Worm (Caenorhabditis elegans) whole organism, midembryonic: ENCODE results near the gene F40F9.10.

ENCODE experiments used
- T22C8.4 ChIP-seq: fragments of 200-800 bp; sonication (Bioruptor generic); IDR thresholded peaks from 2 replicates; pipeline ENCODE4 v1.3.6; 2022; ENCODE audit warnings: missing genetic modification characterization, missing compliant biosample characterization
- cog-1 ChIP-seq: sonication (generic microtip); optimal IDR thresholded peaks from 2 replicates; lab custom pipeline; 2016; ENCODE audit warnings: missing genetic modification characterization, missing compliant biosample characterization
- ref-1 ChIP-seq: fragments of 200-800 bp; sonication (Bioruptor generic); conservative IDR thresholded peaks from 2 replicates; pipeline ENCODE4 v1.3.6; 2022; ENCODE audit warnings: missing genetic modification reagents, missing genetic modification characterization, missing compliant biosample characterization
- tab-1 ChIP-seq: fragments of 200-800 bp; sonication (Bioruptor generic); IDR thresholded peaks from 2 replicates; pipeline ENCODE4 v1.3.6; 2022; ENCODE audit warnings: missing genetic modification characterization, missing compliant biosample characterization
- ztf-23 ChIP-seq: fragments of 200-800 bp; sonication (Bioruptor generic); IDR thresholded peaks from 2 replicates; pipeline ENCODE4 v1.3.6; 2022; ENCODE audit warnings: missing genetic modification reagents, missing genetic modification characterization, missing compliant biosample characterization
- ztf-29 ChIP-seq: fragments of 200-800 bp; sonication (Bioruptor generic); IDR thresholded peaks from 2 replicates; pipeline ENCODE4 v1.3.6; 2022; ENCODE audit warnings: missing genetic modification reagents, missing genetic modification characterization, missing compliant biosample characterization

ce11 chrV:9690728-9691127 is 22.7 kb downstream of the F40F9.10 start:
- TF ChIP-seq ztf-29 (GFP tag; lab: Robert Waterston, UW) (no peak), cog-1 (no peak), ztf-23 (GFP tag; lab: Robert Waterston, UW) (0 out of 2 replicates have a peak, but pooled peaks have one; percentile 31), T22C8.4 (GFP tag; lab: Robert Waterston, UW) (no peak), ref-1 (no peak), tab-1 (GFP tag; lab: Robert Waterston, UW) (no peak)
